Fruit fly (Drosophila melanogaster) whole organism, embryonic: Measurements from ENCODE around the gene RpS7.

Experiments used
- Bgb ChIP-seq: fragments of 200-800 bp; sonication (Bioruptor generic); IDR thresholded peaks from 2 replicates; pipeline ENCODE4 v1.3.6; 2022; ENCODE audit warnings: missing biosample characterization, missing genetic modification characterization; ENCODE audit not compliant: partially characterized antibody
- CG10209 ChIP-seq: fragments of 200-800 bp; sonication (Bioruptor generic); optimal IDR thresholded peaks from 3 replicates; lab custom pipeline; 2017; ENCODE audit warnings: missing biosample characterization, mild to moderate bottlenecking, missing genetic modification characterization, missing genetic modification reagents
- CG10274 ChIP-seq: fragments of 200-800 bp; sonication (Bioruptor generic); optimal IDR thresholded peaks from 3 replicates; lab custom pipeline; 2017; ENCODE audit warnings: missing biosample characterization, mild to moderate bottlenecking, missing genetic modification characterization
- CG11504 ChIP-seq: fragments of 200-800 bp; sonication (Bioruptor generic); optimal IDR thresholded peaks from 3 replicates; lab custom pipeline; 2019; ENCODE audit warnings: missing biosample characterization, mild to moderate bottlenecking, missing genetic modification characterization, moderate library complexity
- CG1233 ChIP-seq: fragments of 200-800 bp; sonication (Bioruptor generic); optimal IDR thresholded peaks from 4 replicates; lab custom pipeline; 2018; ENCODE audit warnings: missing biosample characterization, mild to moderate bottlenecking, missing genetic modification characterization
- CG13296 ChIP-seq: fragments of 200-800 bp; sonication (Bioruptor generic); optimal IDR thresholded peaks from 3 replicates; lab custom pipeline; 2018; ENCODE audit warnings: missing biosample characterization, mild to moderate bottlenecking, missing genetic modification characterization
- CG13775 ChIP-seq: fragments of 200-800 bp; sonication (Bioruptor generic); optimal IDR thresholded peaks from 3 replicates; lab custom pipeline; 2017; ENCODE audit warnings: missing biosample characterization, mild to moderate bottlenecking, missing genetic modification characterization
- CG14014 ChIP-seq: fragments of 200-800 bp; sonication (Bioruptor generic); IDR thresholded peaks from 2 replicates; pipeline ENCODE4 v1.3.6; 2022; ENCODE audit warnings: missing biosample characterization, missing genetic modification characterization
- CG14710 ChIP-seq: fragments of 200-800 bp; sonication (Bioruptor generic); optimal IDR thresholded peaks from 3 replicates; lab custom pipeline; 2019; ENCODE audit warnings: missing biosample characterization, mild to moderate bottlenecking, missing genetic modification characterization, moderate library complexity
- CG1647 ChIP-seq: fragments of 200-800 bp; sonication (Bioruptor generic); optimal IDR thresholded peaks from 3 replicates; lab custom pipeline; 2016; ENCODE audit warnings: missing biosample characterization, missing genetic modification characterization
- CG17186 ChIP-seq: fragments of 200-800 bp; sonication (Bioruptor generic); optimal IDR thresholded peaks from 3 replicates; lab custom pipeline; 2017; ENCODE audit warnings: missing biosample characterization, missing genetic modification reagents, missing genetic modification characterization
- CG3726 ChIP-seq: fragments of 200-800 bp; sonication (Bioruptor generic); IDR thresholded peaks from 3 replicates; pipeline ENCODE4, ENCODE4 v1.3.6; 2022; ENCODE audit warnings: missing biosample characterization, missing genetic modification characterization
- CG42726 ChIP-seq: fragments of 200-800 bp; sonication (Bioruptor generic); IDR thresholded peaks from 2 replicates; pipeline ENCODE4 v1.3.6; 2022; ENCODE audit warnings: missing biosample characterization, missing genetic modification characterization; ENCODE audit not compliant: partially characterized antibody
- CG43689 ChIP-seq: fragments of 200-800 bp; sonication (Bioruptor generic); IDR thresholded peaks from 2 replicates; pipeline ENCODE4 v1.3.6; 2022; ENCODE audit warnings: missing biosample characterization, missing genetic modification characterization
- CG4707 ChIP-seq: fragments of 200-800 bp; sonication (Bioruptor generic); optimal IDR thresholded peaks from 2 replicates; lab custom pipeline; 2018; ENCODE audit warnings: missing biosample characterization, mild to moderate bottlenecking, missing genetic modification characterization, moderate library complexity
- CG4820 ChIP-seq: fragments of 200-800 bp; sonication (Bioruptor generic); optimal IDR thresholded peaks from 3 replicates; lab custom pipeline; 2016; ENCODE audit warnings: missing biosample characterization, missing genetic modification characterization
- CG6683 ChIP-seq: fragments of 200-800 bp; sonication (Bioruptor generic); optimal IDR thresholded peaks from 2 replicates; lab custom pipeline; 2017; ENCODE audit warnings: missing biosample characterization, mild to moderate bottlenecking, missing genetic modification characterization, missing genetic modification reagents
- CG6689 ChIP-seq: fragments of 200-800 bp; sonication (Bioruptor generic); IDR thresholded peaks from 2 replicates; pipeline ENCODE4 v1.3.6; 2022; ENCODE audit warnings: missing biosample characterization, missing genetic modification characterization
- Doc2 ChIP-seq: fragments of 200-800 bp; sonication (Bioruptor generic); IDR thresholded peaks from 2 replicates; pipeline ENCODE4 v1.3.6; 2022; ENCODE audit warnings: missing biosample characterization, missing genetic modification characterization
- ERR ChIP-seq: fragments of 200-800 bp; sonication (Bioruptor generic); optimal IDR thresholded peaks from 2 replicates; lab custom pipeline; 2016; ENCODE audit warnings: missing biosample characterization, missing genetic modification characterization
- Elba2 ChIP-seq: fragments of 200-800 bp; sonication (Bioruptor generic); optimal IDR thresholded peaks from 3 replicates; lab custom pipeline; 2016; ENCODE audit warnings: missing biosample characterization, missing genetic modification characterization
- Fer2 ChIP-seq: fragments of 200-800 bp; sonication (Bioruptor generic); optimal IDR thresholded peaks from 2 replicates; lab custom pipeline; 2018; ENCODE audit warnings: missing biosample characterization, mild to moderate bottlenecking, missing genetic modification characterization, moderate library complexity
- HLH3B ChIP-seq: fragments of 200-800 bp; sonication (Bioruptor generic); IDR thresholded peaks from 2 replicates; pipeline ENCODE4 v1.3.6; 2022; ENCODE audit warnings: missing biosample characterization, missing genetic modification characterization
- Hr39 ChIP-seq: fragments of >200 bp; optimal IDR thresholded peaks from 2 replicates; lab custom pipeline; 2017
- Lpt ChIP-seq: fragments of >200 bp; optimal IDR thresholded peaks from 2 replicates; lab custom pipeline; 2018; ENCODE audit warnings: missing biosample characterization, missing genetic modification characterization
- Nf-YC ChIP-seq: fragments of 200-800 bp; optimal IDR thresholded peaks from 3 replicates; lab custom pipeline; 2019; ENCODE audit warnings: missing biosample characterization, mild to moderate bottlenecking, missing genetic modification characterization, moderate library complexity
- Poxn ChIP-seq: fragments of 200-800 bp; sonication (Bioruptor generic); IDR thresholded peaks from 2 replicates; pipeline ENCODE4 v1.3.6; 2022; ENCODE audit warnings: missing biosample characterization, missing genetic modification characterization
- Ravus ChIP-seq: fragments of 200-800 bp; sonication (Bioruptor generic); IDR thresholded peaks from 2 replicates; pipeline ENCODE4 v1.3.6; 2022; ENCODE audit warnings: missing biosample characterization, missing genetic modification characterization
- Scr ChIP-seq: fragments of 200-800 bp; sonication (Bioruptor generic); IDR thresholded peaks from 2 replicates; pipeline ENCODE4 v1.3.6; 2022; ENCODE audit warnings: missing biosample characterization, missing genetic modification characterization; ENCODE audit not compliant: partially characterized antibody
- Sox102F ChIP-seq: fragments of 200-800 bp; sonication (Bioruptor generic); optimal IDR thresholded peaks from 2 replicates; lab custom pipeline; 2018; ENCODE audit warnings: missing biosample characterization, mild to moderate bottlenecking, missing genetic modification characterization, moderate library complexity
- Taf1 ChIP-seq: fragments of 200-800 bp; sonication (Bioruptor generic); IDR thresholded peaks from 2 replicates; pipeline ENCODE4 v1.3.6; 2022; ENCODE audit warnings: missing biosample characterization, missing genetic modification characterization
- ab ChIP-seq: fragments of 200-800 bp; sonication (Bioruptor generic); optimal IDR thresholded peaks from 2 replicates; lab custom pipeline; 2016; ENCODE audit warnings: missing biosample characterization, missing genetic modification characterization
- chinmo ChIP-seq: fragments of 200-800 bp; sonication (Bioruptor generic); IDR thresholded peaks from 4 replicates; pipeline ENCODE4 v1.3.6; 2022; ENCODE audit warnings: missing biosample characterization, missing genetic modification characterization; ENCODE audit not compliant: partially characterized antibody
- croc ChIP-seq: fragments of 200-800 bp; sonication (Bioruptor generic); conservative IDR thresholded peaks from 3 replicates; pipeline ENCODE4 v1.3.6; 2022; ENCODE audit warnings: missing biosample characterization, missing genetic modification characterization
- crol ChIP-seq: fragments of 200-800 bp; sonication (Bioruptor generic); IDR thresholded peaks from 2 replicates; pipeline ENCODE4 v1.3.6; 2022; ENCODE audit warnings: missing biosample characterization, missing genetic modification characterization
- cwo ChIP-seq: fragments of 200-800 bp; sonication (Bioruptor generic); optimal IDR thresholded peaks from 3 replicates; lab custom pipeline; 2017; ENCODE audit warnings: missing biosample characterization, missing genetic modification characterization, mild to moderate bottlenecking, moderate library complexity, missing genetic modification reagents
- da ChIP-seq: fragments of 200-800 bp; sonication (Bioruptor generic); optimal IDR thresholded peaks from 2 replicates; lab custom pipeline; 2016; ENCODE audit warnings: missing biosample characterization, missing genetic modification characterization
- dysf ChIP-seq: fragments of 200-800 bp; sonication (Bioruptor generic); IDR thresholded peaks from 3 replicates; pipeline ENCODE4 v1.3.6; 2022; ENCODE audit warnings: missing biosample characterization, missing genetic modification characterization
- en ChIP-seq: fragments of 200-800 bp; sonication (Bioruptor generic); optimal IDR thresholded peaks from 2 replicates; lab custom pipeline; 2016; ENCODE audit warnings: missing biosample characterization, missing genetic modification characterization
- her ChIP-seq: fragments of 200-800 bp; sonication (Bioruptor generic); optimal IDR thresholded peaks from 2 replicates; lab custom pipeline; 2016; ENCODE audit warnings: missing biosample characterization, missing genetic modification characterization
- hkb ChIP-seq, 2 experiments: fragments of 200-800 bp in 1 of 2; fragments of >200 bp in 1 of 2; sonication (Bioruptor generic) in 1 of 2; IDR thresholded peaks in 1 of 2; optimal IDR thresholded peaks in 1 of 2; 2 replicates each; pipeline versions ENCODE4 v1.3.6 to Lab custom; 2017 to 2022; ENCODE audit warnings: missing biosample characterization in 1 of 2, missing genetic modification characterization in 1 of 2
- hth ChIP-seq: fragments of >200 bp; optimal IDR thresholded peaks from 2 replicates; lab custom pipeline; 2017; ENCODE audit warnings: inconsistent platforms
- mld ChIP-seq: fragments of 200-800 bp; sonication (Bioruptor generic); IDR thresholded peaks from 3 replicates; pipeline ENCODE4 v1.3.6; 2022; ENCODE audit warnings: missing biosample characterization, missing genetic modification characterization; ENCODE audit not compliant: partially characterized antibody
- phol ChIP-seq: fragments of 200-800 bp; sonication (Bioruptor generic); optimal IDR thresholded peaks from 3 replicates; lab custom pipeline; 2018; ENCODE audit warnings: missing biosample characterization, mild to moderate bottlenecking, missing genetic modification characterization, moderate library complexity
- pnt ChIP-seq: fragments of 200-800 bp; sonication (Bioruptor generic); optimal IDR thresholded peaks from 3 replicates; lab custom pipeline; 2016; ENCODE audit warnings: missing biosample characterization, missing genetic modification characterization
- sens ChIP-seq: fragments of 200-800 bp; sonication (Bioruptor generic); peaks from one replicate; lab custom pipeline; 2016; ENCODE audit warnings: missing biosample characterization, missing genetic modification characterization
- shn ChIP-seq: fragments of 200-800 bp; sonication (Bioruptor generic); optimal IDR thresholded peaks from 3 replicates; lab custom pipeline; 2016; ENCODE audit warnings: missing biosample characterization, missing genetic modification characterization
- sim ChIP-seq: fragments of 200-800 bp; sonication (Bioruptor generic); IDR thresholded peaks from 2 replicates; pipeline ENCODE4 v1.3.6; 2022; ENCODE audit warnings: missing biosample characterization, missing genetic modification characterization
- sqz ChIP-seq: fragments of 200-800 bp; sonication (Bioruptor generic); optimal IDR thresholded peaks from 3 replicates; lab custom pipeline; 2018; ENCODE audit warnings: missing biosample characterization, mild to moderate bottlenecking, missing genetic modification characterization
- unc-4 ChIP-seq: fragments of 200-800 bp; sonication (Bioruptor generic); IDR thresholded peaks from 2 replicates; pipeline ENCODE4 v1.3.6; 2022; ENCODE audit warnings: missing biosample characterization, missing genetic modification characterization; ENCODE audit not compliant: partially characterized antibody
- yki ChIP-seq: fragments of >200 bp; optimal IDR thresholded peaks from 3 replicates; lab custom pipeline; 2018

Gene RpS7

DNA sequence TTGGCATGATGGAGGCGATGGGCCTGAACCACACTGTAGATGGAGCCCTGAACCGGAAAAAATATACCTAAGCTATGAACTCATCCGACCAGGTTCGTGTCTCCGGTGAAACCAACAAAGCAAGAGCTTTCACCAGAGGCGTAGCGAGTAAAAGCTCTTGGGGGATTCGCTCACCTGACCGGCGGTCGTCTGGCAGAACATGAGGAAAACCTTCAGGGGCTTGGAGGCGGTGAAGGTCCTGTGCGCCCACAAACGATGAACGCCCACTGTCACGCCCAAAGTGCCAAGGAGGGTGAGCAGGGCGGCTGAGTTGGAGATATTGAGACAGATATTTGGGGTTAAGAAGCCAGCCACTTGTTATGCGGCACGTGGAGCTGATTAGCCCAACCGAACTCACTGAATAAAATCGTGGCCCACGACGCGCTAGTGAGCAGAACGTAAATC, 13.2 kb downstream of the RpS7 start (continued):
- TF ChIP-seq CG1647 (GFP tag; lab: Kevin White, UChicago) (no peak), Bgb (GFP tag; lab: Robert Waterston, UW) (peak; percentile 35; the same call in 1 of the 2 replicates), CG13775 (no peak), CG1233 (GFP tag; lab: Kevin White, UChicago) (no peak), CG13296 (peak; percentile 54), phol (tag; lab: Kevin White, UChicago) (peak; percentile 10), hkb (optimal IDR thresholded peaks at IDR 0.05; lab: Kevin White, UChicago) (no peak), hkb (GFP tag; IDR thresholded peaks at IDR 0.05; lab: Robert Waterston, UW) (peak; percentile 33; the same call in 1 of the 2 replicates), CG6683 (GFP tag; lab: Kevin White, UChicago) (peak; percentile 10), CG4707 (GFP tag; lab: Kevin White, UChicago) (no peak), CG17186 (no peak), Nf-YC (peak; percentile 53), CG4820 (GFP tag; lab: Kevin White, UChicago) (no peak), CG11504 (tag; lab: Kevin White, UChicago) (peak; percentile 44), Poxn (no peak), pnt (no peak), Doc2 (no peak; the same call in 1 of the 2 replicates), CG14710 (tag; lab: Kevin White, UChicago) (no peak), Sox102F (no peak), CG10209 (GFP tag; lab: Kevin White, UChicago) (no peak), her (peak; percentile 72), Fer2 (tag; lab: Kevin White, UChicago) (peak; percentile 20), Taf1 (peak; percentile 21; the same call in 1 of the 2 replicates), Lpt (GFP tag; lab: Kevin White, UChicago) (no peak), cwo (GFP tag; lab: Kevin White, UChicago) (peak; percentile 58), dysf (GFP tag; lab: Robert Waterston, UW) (peak; percentile 68), CG42726 (GFP tag; lab: Robert Waterston, UW) (no peak), ab (GFP tag; lab: Kevin White, UChicago) (no peak), chinmo (GFP tag; lab: Robert Waterston, UW) (peak; percentile 31; the same call in 1 of the 4 replicates), Hr39 (lab: Kevin White, UChicago) (no peak), Elba2 (GFP tag; lab: Kevin White, UChicago) (no peak), mld (no peak), ERR (GFP tag; lab: Kevin White, UChicago) (peak; percentile 11), sens (GFP tag; lab: Kevin White, UChicago) (no peak), Ravus (GFP tag; lab: Robert Waterston, UW) (no peak), CG43689 (no peak), crol (no peak), yki (lab: Kevin White, UChicago) (no peak), unc-4 (GFP tag; lab: Robert Waterston, UW) (no peak), hth (lab: Kevin White, UChicago) (no peak), CG6689 (GFP tag; lab: Robert Waterston, UW) (no peak), sqz (GFP tag; lab: Kevin White, UChicago) (no peak), CG10274 (GFP tag; lab: Kevin White, UChicago) (no peak), HLH3B (GFP tag; lab: Robert Waterston, UW) (no peak), en (no peak), da (GFP tag; lab: Kevin White, UChicago) (no peak), croc (no peak), Scr (GFP tag; lab: Robert Waterston, UW) (no peak), CG3726 (GFP tag; lab: Robert Waterston, UW) (no peak), sim (GFP tag; lab: Robert Waterston, UW) (no peak), CG14014 (GFP tag; lab: Robert Waterston, UW) (no peak), shn (GFP tag; lab: Kevin White, UChicago) (peak; percentile 22)
